Worm (Caenorhabditis elegans): ENCODE results near the gene W09D10.5.
A peak's percentile ranks its signal among the peaks of the same experiment; 100 is the strongest.

ce11 chrIII:10739902-10740301 is 28.6 kb upstream of the W09D10.5 start:
- TF ChIP-seq ztf-23 (GFP tag; IDR thresholded peaks at IDR 0.05) (peak; percentile 83), T22C8.4 (GFP tag; IDR thresholded peaks at IDR 0.05) (no peak), ztf-29 (GFP tag; IDR thresholded peaks at IDR 0.05) (no peak), tab-1 (GFP tag; IDR thresholded peaks at IDR 0.05) (no peak), ref-1 (GFP tag; conservative IDR thresholded peaks at IDR 0.05) (no peak), flt-1 (GFP tag; IDR thresholded peaks at IDR 0.05) (0 out of 2 replicates have a peak, but pooled peaks have one; percentile 51), cog-1 (tag; optimal IDR thresholded peaks at IDR 0.05) (no peak), klf-2 (GFP tag; conservative IDR thresholded peaks at IDR 0.05) (no peak)

Measured in whole organism, midembryonic.